Worm (Caenorhabditis elegans) whole organism, L2 larva: ENCODE data around the gene T28A11.18.

Source experiments
- ZK546.5 ChIP-seq: sonication (generic microtip); optimal IDR thresholded peaks from 2 replicates; lab custom pipeline; 2017; ENCODE audit warnings: missing biosample characterization, missing genetic modification characterization
- blmp-1 ChIP-seq: sonication (generic microtip); optimal IDR thresholded peaks from 2 replicates; lab custom pipeline; 2017; ENCODE audit warnings: missing genetic modification characterization, mild to moderate bottlenecking, missing compliant biosample characterization, antibody characterized with exemption, moderate library complexity; ENCODE audit not compliant: insufficient read depth
- ceh-16 ChIP-seq: fragments of 150-350 bp; optimal IDR thresholded peaks from 2 replicates; lab custom pipeline; 2014; ENCODE audit warnings: missing biosample characterization, missing genetic modification characterization
- ceh-82 ChIP-seq: fragments of 150-350 bp; optimal IDR thresholded peaks from 2 replicates; lab custom pipeline; 2014; ENCODE audit warnings: missing biosample characterization, missing genetic modification characterization
- egl-27 ChIP-seq: sonication (generic microtip); optimal IDR thresholded peaks from 3 replicates; lab custom pipeline; 2017; ENCODE audit warnings: missing biosample characterization, missing genetic modification reagents, missing genetic modification characterization
- elt-1 ChIP-seq: fragments of 150-350 bp; optimal IDR thresholded peaks from 2 replicates; lab custom pipeline; 2014; ENCODE audit warnings: missing biosample characterization, missing genetic modification characterization
- nhr-11 ChIP-seq: fragments of 150-350 bp; optimal IDR thresholded peaks from 2 replicates; lab custom pipeline; 2014; ENCODE audit warnings: missing biosample characterization, missing genetic modification characterization
- nhr-23 ChIP-seq: fragments of 150-350 bp; optimal IDR thresholded peaks from 2 replicates; lab custom pipeline; 2014; ENCODE audit warnings: missing biosample characterization, missing genetic modification reagents, missing genetic modification characterization
- nhr-6 ChIP-seq: fragments of 150-350 bp; optimal IDR thresholded peaks from 2 replicates; lab custom pipeline; 2014; ENCODE audit warnings: missing biosample characterization, missing genetic modification characterization
- nhr-77 ChIP-seq: fragments of 150-350 bp; optimal IDR thresholded peaks from 2 replicates; lab custom pipeline; 2014; ENCODE audit warnings: missing biosample characterization, missing genetic modification characterization
- skn-1 ChIP-seq: sonication (generic microtip); optimal IDR thresholded peaks from 2 replicates; lab custom pipeline; 2017; ENCODE audit warnings: missing biosample characterization, missing genetic modification characterization
- unc-62 ChIP-seq: fragments of 150-350 bp; optimal IDR thresholded peaks from 2 replicates; lab custom pipeline; 2014; ENCODE audit warnings: missing biosample characterization, missing genetic modification reagents, missing genetic modification characterization
- ztf-4 ChIP-seq: fragments of 150-350 bp; optimal IDR thresholded peaks from 2 replicates; lab custom pipeline; 2014; ENCODE audit warnings: missing biosample characterization, missing genetic modification characterization

DNA sequence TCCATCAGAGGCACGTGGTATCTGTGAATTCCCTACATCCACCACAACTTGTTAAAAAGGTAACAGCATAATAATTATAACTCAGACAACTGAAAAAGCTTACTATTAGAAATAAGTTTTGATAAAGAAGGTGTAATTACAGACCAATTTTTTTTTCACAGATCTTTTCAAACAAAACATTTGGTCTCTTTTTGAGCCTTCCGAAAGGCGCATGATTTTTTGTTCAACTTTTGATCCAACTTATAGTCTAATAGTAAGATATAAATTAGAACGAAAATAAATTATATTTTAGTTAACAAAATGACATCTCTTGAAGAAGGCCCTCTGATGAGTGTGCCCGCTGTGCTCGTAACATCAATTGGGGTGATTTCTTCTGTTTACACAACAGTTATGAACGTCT, 40.3 kb upstream of the T28A11.18 start, which contains the start of gene srbc-3:
- TF ChIP-seq unc-62 (GFP tag; lab: Kevin White, UChicago) (no peak), elt-1 (tag; lab: Kevin White, UChicago) (no peak), ceh-16 (tag; lab: Kevin White, UChicago) (no peak), skn-1 (no peak), ceh-82 (tag; lab: Kevin White, UChicago) (no peak), nhr-11 (tag; lab: Kevin White, UChicago) (no peak), egl-27 (tag; lab: Kevin White, UChicago) (no peak), ZK546.5 (no peak), ztf-4 (tag; lab: Kevin White, UChicago) (no peak), nhr-23 (no peak), nhr-6 (tag; lab: Kevin White, UChicago) (no peak), nhr-77 (tag; lab: Kevin White, UChicago) (no peak), blmp-1 (tag; lab: Kevin White, UChicago) (no peak)
